ENCODE assay signal across 1 fruit fly cellular context in genomic region chrX:19762167-19762566, dm6.
A peak's percentile ranks its signal among the peaks of the same experiment; 100 is the strongest.
TF ChIP-seq lines count a peak whose summit lies in the region.

No protein-coding gene starts in this region.

TF ChIP-seq in whole organism, embryonic, 481 proteins besides CTCF, POLR2A, EP300 and RAD21 (continued from another document and continues in another):
- TF ChIP-seq Med (GFP tag; lab: Kevin White, UChicago) (peak; percentile 86), zen2 (GFP tag; IDR thresholded peaks at IDR 0.05; lab: Robert Waterston, UW; ENCODE audit: partially characterized antibody) (0 out of 3 replicates have a peak, but pooled peaks have one; percentile 28), CG34376 (GFP tag; optimal IDR thresholded peaks at IDR 0.05; lab: Kevin White, UChicago) (no peak), crp (GFP tag; optimal IDR thresholded peaks at IDR 0.05; lab: Kevin White, UChicago) (no peak), sqz (GFP tag; optimal IDR thresholded peaks at IDR 0.05; lab: Kevin White, UChicago) (no peak), grau (tag; optimal IDR thresholded peaks at IDR 0.05; lab: Kevin White, UChicago) (no peak), CG8765 (GFP tag; IDR thresholded peaks at IDR 0.05; lab: Robert Waterston, UW) (no peak), amos (GFP tag; IDR thresholded peaks at IDR 0.05; lab: Robert Waterston, UW; ENCODE audit: partially characterized antibody) (peak; percentile 71), TFAM (GFP tag; optimal IDR thresholded peaks at IDR 0.05; lab: Kevin White, UChicago) (no peak), CG9932 (GFP tag; IDR thresholded peaks at IDR 0.05; lab: Robert Waterston, UW) (peak; percentile 24; the same call in 1 of the 2 replicates), CG7963 (GFP tag; IDR thresholded peaks at IDR 0.05; lab: Robert Waterston, UW; ENCODE audit: partially characterized antibody) (0 out of 3 replicates have a peak, but pooled peaks have one; percentile 51), CG18619 (GFP tag; optimal IDR thresholded peaks at IDR 0.05; lab: Kevin White, UChicago) (no peak), sna (GFP tag; IDR thresholded peaks at IDR 0.05; lab: Robert Waterston, UW; ENCODE audit: partially characterized antibody) (no peak), nerfin-2 (GFP tag; IDR thresholded peaks at IDR 0.05; lab: Robert Waterston, UW; ENCODE audit: partially characterized antibody) (no peak), CG8478 (optimal IDR thresholded peaks at IDR 0.05; lab: Kevin White, UChicago) (no peak), CG5180 (GFP tag; optimal IDR thresholded peaks at IDR 0.05; lab: Kevin White, UChicago) (no peak), Oli (tag; optimal IDR thresholded peaks at IDR 0.05; lab: Kevin White, UChicago) (no peak), wdn (GFP tag; IDR thresholded peaks at IDR 0.05; lab: Robert Waterston, UW) (no peak), HLH4C (GFP tag; IDR thresholded peaks at IDR 0.05; lab: Robert Waterston, UW; ENCODE audit: partially characterized antibody) (peak; percentile 48; the same call in 2 of the 3 replicates), ro (GFP tag; IDR thresholded peaks at IDR 0.05; lab: Robert Waterston, UW) (no peak), gfzf (GFP tag; optimal IDR thresholded peaks at IDR 0.05; lab: Kevin White, UChicago) (peak; percentile 22), CG10366 (GFP tag; IDR thresholded peaks at IDR 0.05; lab: Robert Waterston, UW) (no peak), her (GFP tag; optimal IDR thresholded peaks at IDR 0.05; lab: Kevin White, UChicago) (no peak), CG11723 (GFP tag; optimal IDR thresholded peaks at IDR 0.05; lab: Kevin White, UChicago) (no peak), bowl (GFP tag; IDR thresholded peaks at IDR 0.05; lab: Robert Waterston, UW) (no peak), CrebB (tag; optimal IDR thresholded peaks at IDR 0.05; lab: Kevin White, UChicago) (no peak), trem (tag; optimal IDR thresholded peaks at IDR 0.05; lab: Kevin White, UChicago) (peak; percentile 23), CG9727 (GFP tag; optimal IDR thresholded peaks at IDR 0.05; lab: Kevin White, UChicago) (no peak), cg (GFP tag; optimal IDR thresholded peaks at IDR 0.05; lab: Kevin White, UChicago) (no peak), CHES-1-like (GFP tag; optimal IDR thresholded peaks at IDR 0.05; lab: Kevin White, UChicago) (no peak), prd (optimal IDR thresholded peaks at IDR 0.05; lab: Kevin White, UChicago) (no peak), prd (GFP tag; IDR thresholded peaks at IDR 0.05; lab: Robert Waterston, UW) (no peak), CG7357 (GFP tag; IDR thresholded peaks at IDR 0.05; lab: Robert Waterston, UW) (no peak), CG4617 (GFP tag; optimal IDR thresholded peaks at IDR 0.05; lab: Kevin White, UChicago; ENCODE audit: borderline replicate concordance) (no peak), Dad (GFP tag; optimal IDR thresholded peaks at IDR 0.05; lab: Kevin White, UChicago) (peak; percentile 9), yki (optimal IDR thresholded peaks at IDR 0.05; lab: Kevin White, UChicago) (no peak), slou (GFP tag; optimal IDR thresholded peaks at IDR 0.05; lab: Kevin White, UChicago) (no peak), CG14860 (GFP tag; IDR thresholded peaks at IDR 0.05; lab: Robert Waterston, UW; ENCODE audit: partially characterized antibody) (0 out of 3 replicates have a peak, but pooled peaks have one; percentile 33), CG12769 (tag; optimal IDR thresholded peaks at IDR 0.05; lab: Kevin White, UChicago) (no peak), ci (GFP tag; IDR thresholded peaks at IDR 0.05; lab: Robert Waterston, UW) (no peak), CG30403 (GFP tag; optimal IDR thresholded peaks at IDR 0.05; lab: Kevin White, UChicago) (no peak), Mrtf (GFP tag; IDR thresholded peaks at IDR 0.05; lab: Robert Waterston, UW) (no peak), CG9609 (GFP tag; optimal IDR thresholded peaks at IDR 0.05; lab: Kevin White, UChicago) (no peak), HLHmδ (GFP tag; optimal IDR thresholded peaks at IDR 0.05; lab: Kevin White, UChicago) (no peak), ac (GFP tag; optimal IDR thresholded peaks at IDR 0.05; lab: Kevin White, UChicago) (no peak), CG11247 (GFP tag; IDR thresholded peaks at IDR 0.05; lab: Robert Waterston, UW) (no peak), ken (GFP tag; IDR thresholded peaks at IDR 0.05; lab: Robert Waterston, UW) (no peak), Lhr (GFP tag; optimal IDR thresholded peaks at IDR 0.05; lab: Kevin White, UChicago) (peak; percentile 7), CG13287 (GFP tag; IDR thresholded peaks at IDR 0.05; lab: Robert Waterston, UW; ENCODE audit: partially characterized antibody) (peak; percentile 69), ssp (GFP tag; IDR thresholded peaks at IDR 0.05; lab: Robert Waterston, UW) (no peak), lola (GFP tag; optimal IDR thresholded peaks at IDR 0.05; lab: Kevin White, UChicago) (no peak), pum (GFP tag; optimal IDR thresholded peaks at IDR 0.05; lab: Kevin White, UChicago) (no peak), ab (GFP tag; optimal IDR thresholded peaks at IDR 0.05; lab: Kevin White, UChicago) (no peak), dati (GFP tag; IDR thresholded peaks at IDR 0.05; lab: Robert Waterston, UW) (no peak), wek (GFP tag; optimal IDR thresholded peaks at IDR 0.05; lab: Kevin White, UChicago) (no peak), CG12104 (GFP tag; optimal IDR thresholded peaks at IDR 0.05; lab: Kevin White, UChicago) (no peak), CG17802 (tag; optimal IDR thresholded peaks at IDR 0.05; lab: Kevin White, UChicago) (no peak), CG2129 (GFP tag; IDR thresholded peaks at IDR 0.05; lab: Robert Waterston, UW; ENCODE audit: partially characterized antibody) (no peak), CG2889 (GFP tag; IDR thresholded peaks at IDR 0.05; lab: Robert Waterston, UW) (no peak), corto (GFP tag; optimal IDR thresholded peaks at IDR 0.05; lab: Kevin White, UChicago) (no peak), slbo (GFP tag; IDR thresholded peaks at IDR 0.05; lab: Robert Waterston, UW) (peak; percentile 40; the same call in 1 of the 2 replicates), zen (tag; optimal IDR thresholded peaks at IDR 0.05; lab: Kevin White, UChicago) (no peak), Fer1 (GFP tag; optimal IDR thresholded peaks at IDR 0.05; lab: Kevin White, UChicago) (no peak), CG12744 (GFP tag; optimal IDR thresholded peaks at IDR 0.05; lab: Kevin White, UChicago) (no peak), Jarid2 (GFP tag; optimal IDR thresholded peaks at IDR 0.05; lab: Kevin White, UChicago) (no peak), CG13296 (GFP tag; optimal IDR thresholded peaks at IDR 0.05; lab: Kevin White, UChicago) (no peak), az2 (GFP tag; optimal IDR thresholded peaks at IDR 0.05; lab: Kevin White, UChicago) (no peak), CG7271 (tag; optimal IDR thresholded peaks at IDR 0.05; lab: Kevin White, UChicago) (no peak), CG8089 (GFP tag; optimal IDR thresholded peaks at IDR 0.05; lab: Kevin White, UChicago) (no peak), schlank (tag; optimal IDR thresholded peaks at IDR 0.05; lab: Kevin White, UChicago) (no peak), gem (tag; optimal IDR thresholded peaks at IDR 0.05; lab: Kevin White, UChicago) (no peak), CG3163 (GFP tag; optimal IDR thresholded peaks at IDR 0.05; lab: Kevin White, UChicago) (peak; percentile 10), CG11560 (tag; IDR thresholded peaks at IDR 0.05; lab: Robert Waterston, UW) (no peak), Oaz (GFP tag; IDR thresholded peaks at IDR 0.05; lab: Robert Waterston, UW) (no peak), BEAF-32 (GFP tag; optimal IDR thresholded peaks at IDR 0.05; lab: Kevin White, UChicago) (peak; percentile 72), CG7372 (GFP tag; IDR thresholded peaks at IDR 0.05; lab: Robert Waterston, UW) (no peak), Eip74EF (GFP tag; optimal IDR thresholded peaks at IDR 0.05; lab: Kevin White, UChicago) (no peak), CG31388 (GFP tag; optimal IDR thresholded peaks at IDR 0.05; lab: Kevin White, UChicago) (no peak), NC2β (GFP tag; optimal IDR thresholded peaks at IDR 0.05; lab: Kevin White, UChicago) (peak; percentile 22), H15 (GFP tag; IDR thresholded peaks at IDR 0.05; lab: Robert Waterston, UW) (no peak), Sin3A (optimal IDR thresholded peaks at IDR 0.05; lab: Kevin White, UChicago) (peak; percentile 28), Side (GFP tag; optimal IDR thresholded peaks at IDR 0.05; lab: Kevin White, UChicago) (no peak), Meics (GFP tag; optimal IDR thresholded peaks at IDR 0.05; lab: Kevin White, UChicago) (no peak), fu2 (GFP tag; optimal IDR thresholded peaks at IDR 0.05; lab: Kevin White, UChicago) (no peak), unc-4 (GFP tag; IDR thresholded peaks at IDR 0.05; lab: Robert Waterston, UW; ENCODE audit: partially characterized antibody) (peak; percentile 38; the same call in 1 of the 2 replicates), Fer3 (tag; optimal IDR thresholded peaks at IDR 0.05; lab: Kevin White, UChicago) (no peak), CG17829 (tag; optimal IDR thresholded peaks at IDR 0.05; lab: Kevin White, UChicago) (peak; percentile 15), Sox102F (GFP tag; optimal IDR thresholded peaks at IDR 0.05; lab: Kevin White, UChicago) (no peak), CG16813 (GFP tag; IDR thresholded peaks at IDR 0.05; lab: Robert Waterston, UW; ENCODE audit: partially characterized antibody) (peak; percentile 60), NC2α (GFP tag; optimal IDR thresholded peaks at IDR 0.05; lab: Kevin White, UChicago) (no peak), Xbp1 (GFP tag; optimal IDR thresholded peaks at IDR 0.05; lab: Kevin White, UChicago) (peak; percentile 11), CG1647 (GFP tag; optimal IDR thresholded peaks at IDR 0.05; lab: Kevin White, UChicago) (no peak), fd3F (GFP tag; optimal IDR thresholded peaks at IDR 0.05; lab: Kevin White, UChicago) (no peak), CG15514 (GFP tag; optimal IDR thresholded peaks at IDR 0.05; lab: Kevin White, UChicago) (peak; percentile 61), CG1832 (GFP tag; optimal IDR thresholded peaks at IDR 0.05; lab: Kevin White, UChicago) (no peak), jumu (GFP tag; optimal IDR thresholded peaks at IDR 0.05; lab: Kevin White, UChicago) (no peak), bigmax (GFP tag; optimal IDR thresholded peaks at IDR 0.05; lab: Kevin White, UChicago) (no peak), chif (GFP tag; optimal IDR thresholded peaks at IDR 0.05; lab: Kevin White, UChicago) (no peak), ttk (GFP tag; IDR thresholded peaks at IDR 0.05; lab: Robert Waterston, UW) (no peak), CG8388 (GFP tag; optimal IDR thresholded peaks at IDR 0.05; lab: Kevin White, UChicago) (no peak), Xrp1 (GFP tag; IDR thresholded peaks at IDR 0.05; lab: Robert Waterston, UW) (no peak), CG2116 (GFP tag; optimal IDR thresholded peaks at IDR 0.05; lab: Kevin White, UChicago) (peak; percentile 97), Atf3 (GFP tag; optimal IDR thresholded peaks at IDR 0.05; lab: Kevin White, UChicago) (no peak), Tbp (GFP tag; optimal IDR thresholded peaks at IDR 0.05; lab: Kevin White, UChicago) (no peak), ind (GFP tag; optimal IDR thresholded peaks at IDR 0.05; lab: Kevin White, UChicago) (no peak), CkIIα-i1 (GFP tag; IDR thresholded peaks at IDR 0.05; lab: Robert Waterston, UW) (no peak), CG32767 (GFP tag; IDR thresholded peaks at IDR 0.05; lab: Robert Waterston, UW) (no peak), CG12391 (tag; optimal IDR thresholded peaks at IDR 0.05; lab: Kevin White, UChicago) (no peak), Dfd (GFP tag; optimal IDR thresholded peaks at IDR 0.05; lab: Kevin White, UChicago) (no peak), C15 (GFP tag; IDR thresholded peaks at IDR 0.05; lab: Robert Waterston, UW) (no peak), CG6272 (GFP tag; IDR thresholded peaks at IDR 0.05; lab: Robert Waterston, UW) (no peak), ara (GFP tag; IDR thresholded peaks at IDR 0.05; lab: Robert Waterston, UW) (no peak), ham (GFP tag; IDR thresholded peaks at IDR 0.05; lab: Robert Waterston, UW) (no peak), CG10979 (tag; optimal IDR thresholded peaks at IDR 0.05; lab: Kevin White, UChicago) (no peak), CG32532 (GFP tag; IDR thresholded peaks at IDR 0.05; lab: Robert Waterston, UW) (no peak), br (optimal IDR thresholded peaks at IDR 0.05; lab: Kevin White, UChicago) (no peak), row (GFP tag; IDR thresholded peaks at IDR 0.05; lab: Robert Waterston, UW) (no peak), Dip3 (GFP tag; optimal IDR thresholded peaks at IDR 0.05; lab: Kevin White, UChicago) (peak; percentile 14), Ets65A (GFP tag; lab: Kevin White, UChicago) (no peak), CG33213 (GFP tag; optimal IDR thresholded peaks at IDR 0.05; lab: Kevin White, UChicago) (peak; percentile 41), CG10209 (GFP tag; optimal IDR thresholded peaks at IDR 0.05; lab: Kevin White, UChicago) (no peak), Rfx (GFP tag; IDR thresholded peaks at IDR 0.05; lab: Robert Waterston, UW) (peak; percentile 28; the same call in 1 of the 2 replicates), sob (GFP tag; IDR thresholded peaks at IDR 0.05; lab: Robert Waterston, UW) (0 out of 2 replicates have a peak, but pooled peaks have one; percentile 39), CG7928 (GFP tag; optimal IDR thresholded peaks at IDR 0.05; lab: Kevin White, UChicago) (peak; percentile 92), kah (GFP tag; optimal IDR thresholded peaks at IDR 0.05; lab: Kevin White, UChicago) (no peak), CG9215 (GFP tag; IDR thresholded peaks at IDR 0.05; lab: Robert Waterston, UW) (no peak), Ets97D (GFP tag; optimal IDR thresholded peaks at IDR 0.05; lab: Kevin White, UChicago) (peak; percentile 64), trh (GFP tag; optimal IDR thresholded peaks at IDR 0.05; lab: Kevin White, UChicago) (no peak), sim (GFP tag; IDR thresholded peaks at IDR 0.05; lab: Robert Waterston, UW) (no peak), MBD-R2 (GFP tag; IDR thresholded peaks at IDR 0.05; lab: Robert Waterston, UW) (peak; percentile 50), pan (optimal IDR thresholded peaks at IDR 0.05; lab: Kevin White, UChicago) (no peak), pan (GFP tag; optimal IDR thresholded peaks at IDR 0.05 in 1 of 2, IDR thresholded peaks at IDR 0.05 in 1 of 2) (no peak), seq (GFP tag; IDR thresholded peaks at IDR 0.05; lab: Robert Waterston, UW) (no peak), CG9817 (tag; optimal IDR thresholded peaks at IDR 0.05; lab: Kevin White, UChicago) (no peak), sd (tag; optimal IDR thresholded peaks at IDR 0.05; lab: Kevin White, UChicago) (peak; percentile 53), Hr78 (GFP tag; optimal IDR thresholded peaks at IDR 0.05; lab: Kevin White, UChicago) (no peak), Dref (GFP tag; IDR thresholded peaks at IDR 0.05; lab: Robert Waterston, UW) (peak; percentile 90)
